Fruit fly (Drosophila melanogaster): ENCODE measurements around the gene spn-D.

The spn-D gene

DNA sequence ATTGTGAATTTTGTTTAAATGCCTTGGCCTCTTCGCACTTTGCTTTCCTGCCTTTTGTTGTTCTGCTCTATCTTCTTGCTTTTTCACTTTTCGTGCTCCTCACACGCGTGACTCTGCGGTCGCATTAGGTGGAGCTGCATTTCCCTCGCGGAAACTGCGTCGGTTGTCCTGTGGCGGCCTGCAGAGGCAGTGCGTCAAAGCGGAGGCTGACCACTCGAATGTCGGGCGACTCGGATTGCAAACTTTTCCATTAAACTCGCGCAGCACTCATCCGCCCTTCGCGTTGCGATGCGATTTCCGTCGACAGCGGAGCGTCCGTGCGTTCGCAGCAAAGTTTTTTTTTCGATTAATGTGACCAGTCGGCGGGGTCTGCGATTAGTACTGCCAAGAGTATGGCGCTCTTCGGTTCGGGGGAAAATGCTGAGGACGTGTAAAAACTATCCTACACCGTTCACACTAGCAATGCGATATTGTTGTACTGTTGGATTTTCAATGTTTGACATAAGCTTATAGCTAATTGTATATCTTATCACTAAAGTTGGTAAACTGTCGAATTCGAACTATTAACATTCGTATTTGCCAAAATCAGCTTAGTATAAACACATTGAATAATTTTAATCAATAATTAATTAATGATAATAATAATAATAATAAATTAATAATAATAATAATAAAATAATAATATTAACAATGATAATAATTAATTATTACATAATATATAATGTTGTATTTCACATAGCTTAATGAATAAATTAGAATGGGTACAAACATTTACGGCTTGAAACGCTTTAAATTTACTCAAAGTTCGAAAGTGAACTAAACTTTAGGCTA, 14.6 kb upstream of the spn-D start, which contains the start of gene CG6051 (continued):
- TF ChIP-seq NK7.1 (GFP tag; optimal IDR thresholded peaks at IDR 0.05) (peak; percentile 25), CG12236 (GFP tag; optimal IDR thresholded peaks at IDR 0.05) (no peak), Ravus (GFP tag; IDR thresholded peaks at IDR 0.05) (no peak), insv (GFP tag; optimal IDR thresholded peaks at IDR 0.05) (no peak), nmo (GFP tag; optimal IDR thresholded peaks at IDR 0.05) (peak; percentile 67), dati (GFP tag; IDR thresholded peaks at IDR 0.05) (no peak), CG3163 (GFP tag; optimal IDR thresholded peaks at IDR 0.05) (no peak), CG11695 (GFP tag; IDR thresholded peaks at IDR 0.05) (no peak), Gug (GFP tag; IDR thresholded peaks at IDR 0.05) (peak; percentile 58; the same call in 1 of the 4 replicates), CG1233 (GFP tag; optimal IDR thresholded peaks at IDR 0.05) (peak; percentile 7), Hey (tag; optimal IDR thresholded peaks at IDR 0.05) (peak; percentile 46), CG32767 (GFP tag; IDR thresholded peaks at IDR 0.05) (no peak), ssp (GFP tag; IDR thresholded peaks at IDR 0.05) (no peak), Sox100B (GFP tag; optimal IDR thresholded peaks at IDR 0.05) (peak; percentile 13), CG18599 (GFP tag; optimal IDR thresholded peaks at IDR 0.05) (peak; percentile 68), CG8290 (GFP tag; optimal IDR thresholded peaks at IDR 0.05) (no peak), CG8290 (tag; optimal IDR thresholded peaks at IDR 0.05) (peak in 1 of 2 experiments; percentile 89), Dek (tag; optimal IDR thresholded peaks at IDR 0.05) (peak; percentile 1), CG31365 (tag; optimal IDR thresholded peaks at IDR 0.05) (peak; percentile 39), run (tag; optimal IDR thresholded peaks at IDR 0.05) (peak; percentile 30), nerfin-2 (GFP tag; IDR thresholded peaks at IDR 0.05; ENCODE audit: partially characterized antibody) (no peak), vvl (GFP tag; IDR thresholded peaks at IDR 0.05) (no peak), CG3281 (GFP tag; optimal IDR thresholded peaks at IDR 0.05) (peak; percentile 57), ATbp (GFP tag; optimal IDR thresholded peaks at IDR 0.05) (peak; percentile 33), CG6272 (GFP tag; IDR thresholded peaks at IDR 0.05) (peak; percentile 44; the same call in 1 of the 2 replicates), lbe (GFP tag; optimal IDR thresholded peaks at IDR 0.05) (no peak), lov (optimal IDR thresholded peaks at IDR 0.05) (no peak), lov (GFP tag; IDR thresholded peaks at IDR 0.05) (no peak), eve (GFP tag; optimal IDR thresholded peaks at IDR 0.05) (no peak), ap (GFP tag; IDR thresholded peaks at IDR 0.05) (no peak), fd3F (GFP tag; optimal IDR thresholded peaks at IDR 0.05) (peak; percentile 49), zen2 (GFP tag; IDR thresholded peaks at IDR 0.05; ENCODE audit: partially characterized antibody) (no peak), gcm2 (GFP tag; optimal IDR thresholded peaks at IDR 0.05) (no peak), al (GFP tag; IDR thresholded peaks at IDR 0.05) (no peak), B-H2 (GFP tag; optimal IDR thresholded peaks at IDR 0.05) (peak; percentile 49), sim (GFP tag; IDR thresholded peaks at IDR 0.05) (no peak), ftz-f1 (GFP tag; optimal IDR thresholded peaks at IDR 0.05) (peak; percentile 41), maf-S (GFP tag; optimal IDR thresholded peaks at IDR 0.05) (no peak), Poxn (GFP tag; IDR thresholded peaks at IDR 0.05) (no peak), CG8765 (GFP tag; IDR thresholded peaks at IDR 0.05) (no peak), CG15601 (tag; optimal IDR thresholded peaks at IDR 0.05) (peak; percentile 21), sisA (GFP tag; IDR thresholded peaks at IDR 0.05) (no peak), ash1 (GFP tag; optimal IDR thresholded peaks at IDR 0.05) (no peak), chn (GFP tag; optimal IDR thresholded peaks at IDR 0.05) (peak; percentile 8), CG2129 (GFP tag; IDR thresholded peaks at IDR 0.05; ENCODE audit: partially characterized antibody) (no peak), CG33557 (GFP tag; optimal IDR thresholded peaks at IDR 0.05) (peak; percentile 10), hbn (GFP tag; IDR thresholded peaks at IDR 0.05; ENCODE audit: partially characterized antibody) (no peak), CG16779 (GFP tag; IDR thresholded peaks at IDR 0.05) (no peak), tio (GFP tag; optimal IDR thresholded peaks at IDR 0.05) (no peak), Nf-YB (GFP tag; optimal IDR thresholded peaks at IDR 0.05) (no peak)

All from whole organism, embryonic.